Worm (Caenorhabditis elegans) whole organism, late embryonic: ENCODE data around the gene C04B4.6.

Source experiments
- hlh-13 ChIP-seq: fragments of 200-800 bp; sonication (Bioruptor generic); optimal IDR thresholded peaks from 2 replicates; lab custom pipeline; 2018; ENCODE audit warnings: mild to moderate bottlenecking, missing genetic modification characterization, missing compliant biosample characterization
- nhr-11 ChIP-seq: fragments of 150-350 bp; optimal IDR thresholded peaks from 2 replicates; lab custom pipeline; 2014; ENCODE audit warnings: missing biosample characterization, missing genetic modification characterization

DNA sequence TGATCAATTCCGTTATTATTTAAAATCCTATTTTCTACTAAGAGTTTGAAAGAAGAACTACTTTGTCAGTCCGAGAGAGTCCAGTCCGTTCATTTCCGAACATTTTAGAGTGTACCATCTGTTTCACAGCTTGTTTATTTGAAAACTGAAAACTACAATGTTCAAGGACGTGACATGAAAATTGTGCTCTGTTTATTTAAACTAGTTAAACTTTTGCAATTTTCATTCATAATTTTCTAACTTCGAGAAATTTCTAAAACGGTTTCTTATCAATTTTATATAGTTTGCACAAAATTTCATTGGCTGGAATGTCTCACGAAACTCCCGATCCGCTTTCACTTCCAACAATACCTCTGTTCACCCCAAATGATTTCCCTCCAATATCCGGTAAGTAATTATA lies 5.0 kb upstream of the C04B4.6 start, which contains the start of gene C04B4.1:
- no peak for TF ChIP-seq nhr-11 (tag; lab: Kevin White, UChicago)
- TF ChIP-seq hlh-13 (GFP tag; lab: Kevin White, UChicago): no peak
